Fruit fly (Drosophila melanogaster) whole organism, embryonic: ENCODE results near the gene mahe.

ENCODE experiments used
- Adf1 ChIP-seq: fragments of 200-800 bp; sonication (Bioruptor generic); IDR thresholded peaks from 2 replicates; pipeline ENCODE4 v1.3.6; 2022; ENCODE audit warnings: missing biosample characterization, missing genetic modification characterization
- CG1024 ChIP-seq: fragments of 200-800 bp; sonication (Bioruptor generic); IDR thresholded peaks from 2 replicates; pipeline ENCODE4 v1.3.6; 2022; ENCODE audit warnings: missing biosample characterization, missing genetic modification characterization
- CG10321 ChIP-seq: fragments of 200-800 bp; sonication (Bioruptor generic); IDR thresholded peaks from 2 replicates; pipeline ENCODE4 v1.3.6; 2022; ENCODE audit warnings: missing biosample characterization, missing genetic modification characterization
- CG11504 ChIP-seq: fragments of 200-800 bp; sonication (Bioruptor generic); optimal IDR thresholded peaks from 3 replicates; lab custom pipeline; 2019; ENCODE audit warnings: missing biosample characterization, mild to moderate bottlenecking, missing genetic modification characterization, moderate library complexity
- CG15269 ChIP-seq: fragments of 200-800 bp; sonication (Bioruptor generic); optimal IDR thresholded peaks from 2 replicates; lab custom pipeline; 2018; ENCODE audit warnings: missing biosample characterization, mild to moderate bottlenecking, missing genetic modification characterization, moderate library complexity
- CG15514 ChIP-seq: fragments of 200-800 bp; sonication (Bioruptor generic); optimal IDR thresholded peaks from 3 replicates; lab custom pipeline; 2017; ENCODE audit warnings: missing biosample characterization, missing genetic modification characterization, mild to moderate bottlenecking, moderate library complexity, missing genetic modification reagents
- CG16813 ChIP-seq: fragments of 200-800 bp; sonication (Bioruptor generic); IDR thresholded peaks from 3 replicates; pipeline ENCODE4 v1.3.6; 2022; ENCODE audit warnings: missing biosample characterization, missing genetic modification characterization; ENCODE audit not compliant: partially characterized antibody
- CG16815 ChIP-seq: fragments of 200-800 bp; sonication (Bioruptor generic); optimal IDR thresholded peaks from 3 replicates; lab custom pipeline; 2017; ENCODE audit warnings: missing biosample characterization, mild to moderate bottlenecking, missing genetic modification characterization
- CG17328 ChIP-seq: fragments of 200-800 bp; sonication (Bioruptor generic); IDR thresholded peaks from 2 replicates; pipeline ENCODE4 v1.3.6; 2022; ENCODE audit warnings: missing biosample characterization, missing genetic modification characterization
- CG17912 ChIP-seq: fragments of 200-800 bp; sonication (Bioruptor generic); optimal IDR thresholded peaks from 2 replicates; lab custom pipeline; 2018; ENCODE audit warnings: missing biosample characterization, mild to moderate bottlenecking, missing genetic modification characterization
- CG30403 ChIP-seq: fragments of 200-800 bp; sonication (Bioruptor generic); optimal IDR thresholded peaks from 3 replicates; lab custom pipeline; 2016; ENCODE audit warnings: missing biosample characterization, missing genetic modification characterization
- CG3407 ChIP-seq: fragments of 200-800 bp; sonication (Bioruptor generic); optimal IDR thresholded peaks from 2 replicates; lab custom pipeline; 2018; ENCODE audit warnings: missing biosample characterization, mild to moderate bottlenecking, missing genetic modification characterization
- CG4424 ChIP-seq: fragments of 200-800 bp; sonication (Bioruptor generic); optimal IDR thresholded peaks from 3 replicates; lab custom pipeline; 2016; ENCODE audit warnings: missing biosample characterization, missing genetic modification characterization
- CG7372 ChIP-seq: fragments of 200-800 bp; sonication (Bioruptor generic); IDR thresholded peaks from 2 replicates; pipeline ENCODE4 v1.3.6; 2022; ENCODE audit warnings: missing biosample characterization, missing genetic modification characterization
- CG7786 ChIP-seq: fragments of 200-800 bp; sonication (Bioruptor generic); optimal IDR thresholded peaks from 2 replicates; lab custom pipeline; 2016; ENCODE audit warnings: missing biosample characterization, missing genetic modification characterization
- CG8944 ChIP-seq: fragments of 200-800 bp; sonication (Bioruptor generic); optimal IDR thresholded peaks from 3 replicates; lab custom pipeline; 2016; ENCODE audit warnings: missing biosample characterization, missing genetic modification characterization
- CG9876 ChIP-seq: fragments of 200-800 bp; sonication (Bioruptor generic); optimal IDR thresholded peaks from 2 replicates; lab custom pipeline; 2016; ENCODE audit warnings: missing biosample characterization, missing genetic modification characterization
- Dbx ChIP-seq: fragments of 200-800 bp; sonication (Bioruptor generic); IDR thresholded peaks from 3 replicates; pipeline ENCODE4 v1.3.6; 2022; ENCODE audit warnings: missing biosample characterization, missing genetic modification characterization
- Deaf1 ChIP-seq: fragments of 200-800 bp; optimal IDR thresholded peaks from 3 replicates; lab custom pipeline; 2019; ENCODE audit warnings: missing biosample characterization, mild to moderate bottlenecking, missing genetic modification characterization, moderate library complexity
- Dll ChIP-seq: fragments of 200-800 bp; sonication (Bioruptor generic); IDR thresholded peaks from 4 replicates; pipeline ENCODE4 v1.3.6; 2022; ENCODE audit warnings: missing biosample characterization, missing genetic modification characterization; ENCODE audit not compliant: partially characterized antibody
- Doc3 ChIP-seq: fragments of 200-800 bp; sonication (Bioruptor generic); IDR thresholded peaks from 3 replicates; pipeline ENCODE4 v1.3.6; 2022; ENCODE audit warnings: missing biosample characterization, missing genetic modification characterization; ENCODE audit not compliant: partially characterized antibody
- E2f2 ChIP-seq: fragments of 200-800 bp; sonication (Bioruptor generic); IDR thresholded peaks from 2 replicates; pipeline ENCODE4 v1.3.6; 2022; ENCODE audit warnings: missing biosample characterization, missing genetic modification characterization
- Fer1 ChIP-seq: fragments of 200-800 bp; sonication (Bioruptor generic); optimal IDR thresholded peaks from 2 replicates; lab custom pipeline; 2017; ENCODE audit warnings: missing biosample characterization, mild to moderate bottlenecking, missing genetic modification characterization
- Jarid2 ChIP-seq: fragments of 200-800 bp; sonication (Bioruptor generic); optimal IDR thresholded peaks from 3 replicates; lab custom pipeline; 2017; ENCODE audit warnings: mild to moderate bottlenecking, missing biosample characterization, missing genetic modification reagents, missing genetic modification characterization
- Mad ChIP-seq: fragments of 200-800 bp; sonication (Bioruptor generic); optimal IDR thresholded peaks from 2 replicates; lab custom pipeline; 2016; ENCODE audit warnings: missing biosample characterization, missing genetic modification characterization
- Myb ChIP-seq: fragments of 200-800 bp; sonication (Bioruptor generic); optimal IDR thresholded peaks from 2 replicates; lab custom pipeline; 2016; ENCODE audit warnings: missing biosample characterization, missing genetic modification characterization
- Nf-YC ChIP-seq: fragments of 200-800 bp; optimal IDR thresholded peaks from 3 replicates; lab custom pipeline; 2019; ENCODE audit warnings: missing biosample characterization, mild to moderate bottlenecking, missing genetic modification characterization, moderate library complexity
- PHDP ChIP-seq: fragments of 200-800 bp; sonication (Bioruptor generic); optimal IDR thresholded peaks from 3 replicates; lab custom pipeline; 2018; ENCODE audit warnings: missing biosample characterization, mild to moderate bottlenecking, missing genetic modification characterization, moderate library complexity
- Pdp1 ChIP-seq, 2 experiments: fragments of 200-800 bp; sonication (Bioruptor generic); optimal IDR thresholded peaks; 3 replicates each; lab custom pipeline; 2016; ENCODE audit warnings: missing biosample characterization in 2 of 2, missing genetic modification characterization in 2 of 2, mild to moderate bottlenecking in 1 of 2, moderate library complexity in 1 of 2
- Six4 ChIP-seq: fragments of 200-800 bp; sonication (Bioruptor generic); optimal IDR thresholded peaks from 2 replicates; lab custom pipeline; 2016; ENCODE audit warnings: missing biosample characterization, missing genetic modification characterization
- Vsx1 ChIP-seq: fragments of 200-800 bp; sonication (Bioruptor generic); optimal IDR thresholded peaks from 2 replicates; lab custom pipeline; 2017; ENCODE audit warnings: missing biosample characterization, mild to moderate bottlenecking, missing genetic modification characterization, missing genetic modification reagents
- crp ChIP-seq, 2 experiments: fragments of 200-800 bp; sonication (Bioruptor generic); optimal IDR thresholded peaks; 2 replicates in 1 of 2; 3 replicates in 1 of 2; lab custom pipeline; 2017; ENCODE audit warnings: missing biosample characterization in 2 of 2, missing genetic modification characterization in 2 of 2, mild to moderate bottlenecking in 1 of 2, moderate library complexity in 1 of 2
- dm ChIP-seq: fragments of 200-800 bp; sonication (Bioruptor generic); optimal IDR thresholded peaks from 3 replicates; lab custom pipeline; 2016; ENCODE audit warnings: missing biosample characterization, missing genetic modification characterization
- en ChIP-seq: fragments of 200-800 bp; sonication (Bioruptor generic); optimal IDR thresholded peaks from 2 replicates; lab custom pipeline; 2016; ENCODE audit warnings: missing biosample characterization, missing genetic modification characterization
- gcm2 ChIP-seq: fragments of 200-800 bp; sonication (Bioruptor generic); optimal IDR thresholded peaks from 2 replicates; lab custom pipeline; 2016; ENCODE audit warnings: missing biosample characterization, missing genetic modification characterization
- gfzf ChIP-seq: fragments of 200-800 bp; sonication (Bioruptor generic); optimal IDR thresholded peaks from 2 replicates; lab custom pipeline; 2016; ENCODE audit warnings: missing biosample characterization, mild to moderate bottlenecking, missing genetic modification characterization, moderate library complexity
- grau ChIP-seq: fragments of 200-800 bp; optimal IDR thresholded peaks from 3 replicates; lab custom pipeline; 2019; ENCODE audit warnings: missing biosample characterization, mild to moderate bottlenecking, missing genetic modification characterization, moderate library complexity
- ham ChIP-seq: fragments of 200-800 bp; sonication (Bioruptor generic); IDR thresholded peaks from 2 replicates; pipeline ENCODE4 v1.3.6; 2022; ENCODE audit warnings: missing biosample characterization, missing genetic modification characterization
- hkb ChIP-seq, 2 experiments: fragments of 200-800 bp in 1 of 2; fragments of >200 bp in 1 of 2; sonication (Bioruptor generic) in 1 of 2; IDR thresholded peaks in 1 of 2; optimal IDR thresholded peaks in 1 of 2; 2 replicates each; pipeline versions ENCODE4 v1.3.6 to Lab custom; 2017 to 2022; ENCODE audit warnings: missing biosample characterization in 1 of 2, missing genetic modification characterization in 1 of 2
- hth ChIP-seq: fragments of >200 bp; optimal IDR thresholded peaks from 2 replicates; lab custom pipeline; 2017; ENCODE audit warnings: inconsistent platforms
- jigr1 ChIP-seq: fragments of 200-800 bp; sonication (Bioruptor generic); IDR thresholded peaks from 3 replicates; pipeline ENCODE4 v1.3.6; 2022; ENCODE audit warnings: missing biosample characterization, missing genetic modification characterization
- knrl ChIP-seq: fragments of 200-800 bp; sonication (Bioruptor generic); IDR thresholded peaks from 3 replicates; pipeline ENCODE4 v1.3.6; 2022; ENCODE audit warnings: missing biosample characterization, missing genetic modification characterization; ENCODE audit not compliant: partially characterized antibody
- lmd ChIP-seq: fragments of 200-800 bp; sonication (Bioruptor generic); IDR thresholded peaks from 2 replicates; pipeline ENCODE4 v1.3.6; 2022; ENCODE audit warnings: missing biosample characterization, missing genetic modification characterization
- nom ChIP-seq: fragments of 200-800 bp; sonication (Bioruptor generic); optimal IDR thresholded peaks from 2 replicates; lab custom pipeline; 2017; ENCODE audit warnings: missing biosample characterization, missing genetic modification characterization, mild to moderate bottlenecking, moderate library complexity, missing genetic modification reagents
- pnt ChIP-seq: fragments of 200-800 bp; sonication (Bioruptor generic); optimal IDR thresholded peaks from 3 replicates; lab custom pipeline; 2016; ENCODE audit warnings: missing biosample characterization, missing genetic modification characterization
- pzg ChIP-seq: fragments of 200-800 bp; sonication (Bioruptor generic); optimal IDR thresholded peaks from 3 replicates; lab custom pipeline; 2018; ENCODE audit warnings: missing biosample characterization, mild to moderate bottlenecking, missing genetic modification characterization, moderate library complexity
- sens ChIP-seq: fragments of 200-800 bp; sonication (Bioruptor generic); peaks from one replicate; lab custom pipeline; 2016; ENCODE audit warnings: missing biosample characterization, missing genetic modification characterization
- unc-4 ChIP-seq: fragments of 200-800 bp; sonication (Bioruptor generic); IDR thresholded peaks from 2 replicates; pipeline ENCODE4 v1.3.6; 2022; ENCODE audit warnings: missing biosample characterization, missing genetic modification characterization; ENCODE audit not compliant: partially characterized antibody
- vfl ChIP-seq: fragments of 200-800 bp; sonication (Bioruptor generic); optimal IDR thresholded peaks from 2 replicates; lab custom pipeline; 2016; ENCODE audit warnings: missing biosample characterization, missing genetic modification characterization

Gene mahe

DNA sequence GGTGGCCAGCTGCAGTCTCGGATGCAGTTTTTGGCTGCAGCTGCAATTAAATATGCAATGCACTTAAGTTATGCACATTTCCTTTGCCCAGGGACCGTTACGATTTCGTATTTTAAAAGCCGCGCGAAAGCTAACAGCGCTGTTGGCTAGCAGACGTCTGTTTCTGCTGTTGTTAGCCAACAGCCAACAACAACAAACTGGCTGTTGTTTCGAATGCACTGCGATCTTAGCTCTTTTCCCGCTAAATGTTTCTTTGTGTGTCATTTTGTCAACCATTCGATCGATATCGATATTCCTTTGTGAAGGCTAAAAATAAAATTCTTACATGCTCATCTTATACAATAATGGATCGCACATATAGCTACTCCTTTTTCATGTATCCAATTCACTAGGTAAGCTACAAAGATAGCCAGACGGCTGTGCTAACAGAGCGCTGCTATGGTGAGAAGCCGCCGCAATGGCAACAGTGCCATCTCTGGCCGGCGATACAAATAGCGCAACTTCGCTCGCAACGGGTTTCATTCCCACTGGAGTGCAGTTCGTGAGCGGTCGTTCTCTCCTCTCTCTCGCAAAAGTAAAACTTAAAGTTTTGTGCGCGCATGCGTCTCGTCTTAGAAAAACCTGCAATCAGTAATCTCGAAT is 38.1 kb upstream of the mahe start:
- TF ChIP-seq Deaf1 (tag; lab: Kevin White, UChicago) (peak; percentile 36), crp (GFP tag; optimal IDR thresholded peaks at IDR 0.05; lab: Kevin White, UChicago) (peak in 1 of 2 experiments; percentile 24), E2f2 (GFP tag; lab: Robert Waterston, UW) (peak; percentile 64; the same call in 1 of the 2 replicates), CG4424 (peak; percentile 16), CG9876 (no peak), CG7786 (no peak), gcm2 (GFP tag; lab: Kevin White, UChicago) (no peak), CG16813 (no peak), Six4 (GFP tag; lab: Kevin White, UChicago) (no peak), hth (lab: Kevin White, UChicago) (no peak), grau (tag; lab: Kevin White, UChicago) (peak; percentile 26), nom (GFP tag; lab: Kevin White, UChicago) (peak; percentile 57), sens (peak; percentile 48), PHDP (tag; lab: Kevin White, UChicago) (no peak), hkb (optimal IDR thresholded peaks at IDR 0.05; lab: Kevin White, UChicago) (peak; percentile 89), hkb (GFP tag; IDR thresholded peaks at IDR 0.05; lab: Robert Waterston, UW) (no peak), en (GFP tag; lab: Kevin White, UChicago) (no peak), Vsx1 (GFP tag; lab: Kevin White, UChicago) (no peak), CG3407 (no peak), CG7372 (no peak), pnt (GFP tag; lab: Kevin White, UChicago) (no peak), CG17328 (GFP tag; lab: Robert Waterston, UW) (peak; percentile 33; the same call in 1 of the 2 replicates), Dll (GFP tag; lab: Robert Waterston, UW) (no peak), Jarid2 (GFP tag; lab: Kevin White, UChicago) (peak; percentile 67), CG8944 (no peak), CG11504 (peak; percentile 22), CG1024 (GFP tag; lab: Robert Waterston, UW) (no peak), Dbx (GFP tag; lab: Robert Waterston, UW) (0 out of 3 replicates have a peak, but pooled peaks have one; percentile 13), jigr1 (GFP tag; lab: Robert Waterston, UW) (no peak), Mad (no peak), Adf1 (GFP tag; lab: Robert Waterston, UW) (no peak), Fer1 (GFP tag; lab: Kevin White, UChicago) (peak; percentile 30), CG16815 (no peak), Nf-YC (tag; lab: Kevin White, UChicago) (peak; percentile 19), Doc3 (GFP tag; lab: Robert Waterston, UW) (no peak), unc-4 (GFP tag; lab: Robert Waterston, UW) (no peak), Pdp1 (GFP tag; optimal IDR thresholded peaks at IDR 0.05; lab: Kevin White, UChicago) (peak in 1 of 2 experiments; percentile 22), CG10321 (no peak), gfzf (no peak), pzg (GFP tag; lab: Kevin White, UChicago) (peak; percentile 41), CG15269 (tag; lab: Kevin White, UChicago) (peak; percentile 11), vfl (GFP tag; lab: Kevin White, UChicago) (no peak), CG15514 (GFP tag; lab: Kevin White, UChicago) (peak; percentile 40), knrl (GFP tag; lab: Robert Waterston, UW) (peak; percentile 23; the same call in 1 of the 3 replicates), dm (GFP tag; lab: Kevin White, UChicago) (no peak), lmd (GFP tag; lab: Robert Waterston, UW) (no peak), CG30403 (GFP tag; lab: Kevin White, UChicago) (peak; percentile 21), ham (no peak), CG17912 (GFP tag; lab: Kevin White, UChicago) (no peak), Myb (peak; percentile 57)
